Fruit fly (Drosophila melanogaster) whole organism, prepupa: ENCODE data around the gene Osi6.

Source experiments
- Blimp-1 ChIP-seq: fragments of 200-800 bp; sonication (Bioruptor generic); optimal IDR thresholded peaks from 3 replicates; lab custom pipeline; 2017; ENCODE audit warnings: missing biosample characterization, missing genetic modification characterization, mild to moderate bottlenecking, moderate library complexity, missing genetic modification reagents
- CG32006 ChIP-seq: fragments of 200-800 bp; sonication (Bioruptor generic); optimal IDR thresholded peaks from 3 replicates; lab custom pipeline; 2017; ENCODE audit warnings: missing biosample characterization, mild to moderate bottlenecking, missing genetic modification characterization
- CG3919 ChIP-seq: fragments of 200-800 bp; sonication (Bioruptor generic); optimal IDR thresholded peaks from 3 replicates; lab custom pipeline; 2016; ENCODE audit warnings: missing biosample characterization, missing genetic modification characterization
- CG6808 ChIP-seq: fragments of 200-800 bp; sonication (Bioruptor generic); optimal IDR thresholded peaks from 3 replicates; lab custom pipeline; 2017; ENCODE audit warnings: missing biosample characterization, missing genetic modification characterization, mild to moderate bottlenecking, moderate library complexity, missing genetic modification reagents
- CG6854 ChIP-seq: fragments of 200-800 bp; sonication (Bioruptor generic); optimal IDR thresholded peaks from 2 replicates; lab custom pipeline; 2017; ENCODE audit warnings: missing biosample characterization, mild to moderate bottlenecking, missing genetic modification characterization
- Ets21C ChIP-seq: fragments of 200-800 bp; sonication (Bioruptor generic); optimal IDR thresholded peaks from 3 replicates; lab custom pipeline; 2016; ENCODE audit warnings: missing biosample characterization, missing genetic modification characterization
- Hr38 ChIP-seq: sonication (Bioruptor generic); optimal IDR thresholded peaks from 2 replicates; lab custom pipeline; 2016; ENCODE audit warnings: missing biosample characterization, missing genetic modification characterization
- Sox14 ChIP-seq: fragments of 200-800 bp; sonication (Bioruptor generic); optimal IDR thresholded peaks from 3 replicates; lab custom pipeline; 2016; ENCODE audit warnings: missing biosample characterization, missing genetic modification characterization
- spab ChIP-seq: fragments of 200-800 bp; sonication (Bioruptor generic); optimal IDR thresholded peaks from 2 replicates; lab custom pipeline; 2017; ENCODE audit warnings: missing biosample characterization, mild to moderate bottlenecking, missing genetic modification characterization, missing genetic modification reagents

dm6 chr3R:6254875-6255274, 20.4 kb downstream of the Osi6 start, which contains the start of gene Osi8:
- TF ChIP-seq CG3919 (GFP tag; lab: Kevin White, UChicago) (no peak), spab (no peak), Blimp-1 (GFP tag; lab: Kevin White, UChicago) (no peak), CG6808 (GFP tag; lab: Kevin White, UChicago) (no peak), CG32006 (GFP tag; lab: Kevin White, UChicago) (no peak), Hr38 (GFP tag; lab: Kevin White, UChicago) (no peak), Sox14 (GFP tag; lab: Kevin White, UChicago) (no peak), Ets21C (GFP tag; lab: Kevin White, UChicago) (no peak), CG6854 (GFP tag; lab: Kevin White, UChicago) (no peak)
